Fruit fly (Drosophila melanogaster) whole organism, embryonic: ENCODE measurements around the gene CG14245.

Source experiments
- Aef1 ChIP-seq: fragments of 200-800 bp; sonication (Bioruptor generic); IDR thresholded peaks from 3 replicates; pipeline ENCODE4 v1.3.6; 2022; ENCODE audit warnings: missing biosample characterization, missing genetic modification characterization
- Bgb ChIP-seq: fragments of 200-800 bp; sonication (Bioruptor generic); IDR thresholded peaks from 2 replicates; pipeline ENCODE4 v1.3.6; 2022; ENCODE audit warnings: missing biosample characterization, missing genetic modification characterization; ENCODE audit not compliant: partially characterized antibody
- CG11398 ChIP-seq: fragments of 200-800 bp; sonication (Bioruptor generic); optimal IDR thresholded peaks from 2 replicates; lab custom pipeline; 2016; ENCODE audit warnings: missing biosample characterization, missing genetic modification characterization
- CG11723 ChIP-seq: fragments of 200-800 bp; sonication (Bioruptor generic); optimal IDR thresholded peaks from 2 replicates; lab custom pipeline; 2017; ENCODE audit warnings: missing biosample characterization, mild to moderate bottlenecking, missing genetic modification characterization
- CG12219 ChIP-seq: fragments of 200-800 bp; sonication (Bioruptor generic); optimal IDR thresholded peaks from 3 replicates; lab custom pipeline; 2018; ENCODE audit warnings: missing biosample characterization, mild to moderate bottlenecking, missing genetic modification characterization
- CG13123 ChIP-seq: fragments of 200-800 bp; sonication (Bioruptor generic); optimal IDR thresholded peaks from 2 replicates; lab custom pipeline; 2016; ENCODE audit warnings: missing biosample characterization, missing genetic modification characterization
- CG13296 ChIP-seq: fragments of 200-800 bp; sonication (Bioruptor generic); optimal IDR thresholded peaks from 3 replicates; lab custom pipeline; 2018; ENCODE audit warnings: missing biosample characterization, mild to moderate bottlenecking, missing genetic modification characterization
- CG14050 ChIP-seq: fragments of 200-800 bp; sonication (Bioruptor generic); IDR thresholded peaks from 3 replicates; pipeline ENCODE4 v1.3.6; 2022; ENCODE audit warnings: missing biosample characterization, missing genetic modification characterization
- CG14710 ChIP-seq: fragments of 200-800 bp; sonication (Bioruptor generic); optimal IDR thresholded peaks from 3 replicates; lab custom pipeline; 2019; ENCODE audit warnings: missing biosample characterization, mild to moderate bottlenecking, missing genetic modification characterization, moderate library complexity
- CG15514 ChIP-seq: fragments of 200-800 bp; sonication (Bioruptor generic); optimal IDR thresholded peaks from 3 replicates; lab custom pipeline; 2017; ENCODE audit warnings: missing biosample characterization, missing genetic modification characterization, mild to moderate bottlenecking, moderate library complexity, missing genetic modification reagents
- CG18599 ChIP-seq: fragments of 200-800 bp; sonication (Bioruptor generic); optimal IDR thresholded peaks from 3 replicates; lab custom pipeline; 2017; ENCODE audit warnings: missing biosample characterization, missing genetic modification characterization, mild to moderate bottlenecking, moderate library complexity, missing genetic modification reagents
- CG2875 ChIP-seq: fragments of 200-800 bp; sonication (Bioruptor generic); optimal IDR thresholded peaks from 2 replicates; lab custom pipeline; 2017; ENCODE audit warnings: missing biosample characterization, mild to moderate bottlenecking, missing genetic modification characterization, missing genetic modification reagents
- CG30431 ChIP-seq: fragments of 200-800 bp; sonication (Bioruptor generic); optimal IDR thresholded peaks from 2 replicates; lab custom pipeline; 2017; ENCODE audit warnings: missing biosample characterization, missing genetic modification characterization
- CG31224 ChIP-seq: fragments of 200-800 bp; sonication (Bioruptor generic); IDR thresholded peaks from 2 replicates; pipeline ENCODE4 v1.3.6; 2022; ENCODE audit warnings: missing biosample characterization, missing genetic modification characterization
- CG32767 ChIP-seq: fragments of 200-800 bp; sonication (Bioruptor generic); IDR thresholded peaks from 2 replicates; pipeline ENCODE4 v1.3.6; 2022; ENCODE audit warnings: missing biosample characterization, missing genetic modification characterization
- CG34224 ChIP-seq: fragments of 200-800 bp; sonication (Bioruptor generic); IDR thresholded peaks from 3 replicates; pipeline ENCODE4 v1.3.6; 2022; ENCODE audit warnings: missing biosample characterization, missing genetic modification characterization; ENCODE audit not compliant: partially characterized antibody
- CG34422 ChIP-seq: fragments of 200-800 bp; sonication (Bioruptor generic); IDR thresholded peaks from 3 replicates; pipeline ENCODE4 v1.3.6; 2022; ENCODE audit warnings: missing biosample characterization, missing genetic modification characterization
- CG4617 ChIP-seq: fragments of 200-800 bp; sonication (Bioruptor generic); optimal IDR thresholded peaks from 3 replicates; lab custom pipeline; 2016; ENCODE audit warnings: missing biosample characterization, missing genetic modification characterization, borderline replicate concordance
- CG7357 ChIP-seq: fragments of 200-800 bp; sonication (Bioruptor generic); IDR thresholded peaks from 3 replicates; pipeline ENCODE4 v1.3.6; 2022; ENCODE audit warnings: missing biosample characterization, missing genetic modification characterization
- CG9876 ChIP-seq: fragments of 200-800 bp; sonication (Bioruptor generic); optimal IDR thresholded peaks from 2 replicates; lab custom pipeline; 2016; ENCODE audit warnings: missing biosample characterization, missing genetic modification characterization
- Camta ChIP-seq: fragments of 200-800 bp; sonication (Bioruptor generic); optimal IDR thresholded peaks from 2 replicates; lab custom pipeline; 2016; ENCODE audit warnings: missing biosample characterization, missing genetic modification characterization
- Dek ChIP-seq: fragments of 200-800 bp; sonication (Bioruptor generic); optimal IDR thresholded peaks from 3 replicates; lab custom pipeline; 2019; ENCODE audit warnings: missing biosample characterization, mild to moderate bottlenecking, missing genetic modification characterization, moderate library complexity
- Dfd ChIP-seq, 2 experiments: fragments of >200 bp; optimal IDR thresholded peaks; 2 replicates each; lab custom pipeline; 2017; ENCODE audit warnings: missing biosample characterization in 2 of 2, missing genetic modification characterization in 2 of 2
- Dip2 ChIP-seq: fragments of 200-800 bp; sonication (Bioruptor generic); IDR thresholded peaks from 2 replicates; pipeline ENCODE4 v1.3.6; 2022; ENCODE audit warnings: missing biosample characterization, missing genetic modification characterization
- Dref ChIP-seq: fragments of 200-800 bp; sonication (Bioruptor generic); IDR thresholded peaks from 2 replicates; pipeline ENCODE4 v1.3.6; 2022; ENCODE audit warnings: missing biosample characterization, missing genetic modification characterization
- Lhr ChIP-seq: fragments of 200-800 bp; sonication (Bioruptor generic); optimal IDR thresholded peaks from 3 replicates; lab custom pipeline; 2017; ENCODE audit warnings: mild to moderate bottlenecking, missing biosample characterization, missing genetic modification reagents, missing genetic modification characterization
- MESR4 ChIP-seq: fragments of 200-800 bp; sonication (Bioruptor generic); optimal IDR thresholded peaks from 2 replicates; lab custom pipeline; 2018; ENCODE audit warnings: missing biosample characterization, mild to moderate bottlenecking, missing genetic modification characterization, moderate library complexity
- Med ChIP-seq: fragments of 200-800 bp; sonication (Bioruptor generic); peaks from one replicate; lab custom pipeline; 2016; ENCODE audit warnings: missing biosample characterization, missing genetic modification characterization, mild to moderate bottlenecking, inconsistent platforms, moderate library complexity
- Pdp1 ChIP-seq, 2 experiments: fragments of 200-800 bp; sonication (Bioruptor generic); optimal IDR thresholded peaks; 3 replicates each; lab custom pipeline; 2016; ENCODE audit warnings: missing biosample characterization in 2 of 2, missing genetic modification characterization in 2 of 2, mild to moderate bottlenecking in 1 of 2, moderate library complexity in 1 of 2
- Rx ChIP-seq: fragments of 200-800 bp; sonication (Bioruptor generic); IDR thresholded peaks from 2 replicates; pipeline ENCODE4 v1.3.6; 2022; ENCODE audit warnings: missing biosample characterization, missing genetic modification characterization
- Sry-δ ChIP-seq: fragments of 200-800 bp; sonication (Bioruptor generic); optimal IDR thresholded peaks from 2 replicates; lab custom pipeline; 2016; ENCODE audit warnings: missing biosample characterization, missing genetic modification characterization
- Ssrp ChIP-seq: fragments of 200-800 bp; sonication (Bioruptor generic); optimal IDR thresholded peaks from 2 replicates; lab custom pipeline; 2018; ENCODE audit warnings: missing biosample characterization, mild to moderate bottlenecking, missing genetic modification characterization, moderate library complexity
- YL-1 ChIP-seq: fragments of 200-800 bp; sonication (Bioruptor generic); optimal IDR thresholded peaks from 3 replicates; lab custom pipeline; 2017; ENCODE audit warnings: missing biosample characterization, mild to moderate bottlenecking, missing genetic modification characterization
- al ChIP-seq: fragments of 200-800 bp; sonication (Bioruptor generic); IDR thresholded peaks from 2 replicates; pipeline ENCODE4 v1.3.6; 2022; ENCODE audit warnings: missing biosample characterization, missing genetic modification characterization
- aop ChIP-seq: fragments of 200-800 bp; sonication (Bioruptor generic); IDR thresholded peaks from 2 replicates; pipeline ENCODE4 v1.3.6; 2022; ENCODE audit warnings: missing biosample characterization, missing genetic modification characterization
- az2 ChIP-seq: fragments of 200-800 bp; sonication (Bioruptor generic); optimal IDR thresholded peaks from 3 replicates; lab custom pipeline; 2016; ENCODE audit warnings: missing biosample characterization, missing genetic modification characterization
- bab2 ChIP-seq: fragments of 200-800 bp; sonication (Bioruptor generic); optimal IDR thresholded peaks from 2 replicates; lab custom pipeline; 2016; ENCODE audit warnings: missing biosample characterization, missing genetic modification characterization
- eve ChIP-seq, 2 experiments: fragments of >200 bp; optimal IDR thresholded peaks; 2 replicates each; lab custom pipeline; 2017; ENCODE audit warnings: missing biosample characterization in 2 of 2, missing genetic modification characterization in 2 of 2
- nmo ChIP-seq: fragments of 200-800 bp; sonication (Bioruptor generic); optimal IDR thresholded peaks from 2 replicates; lab custom pipeline; 2018; ENCODE audit warnings: missing biosample characterization, mild to moderate bottlenecking, missing genetic modification characterization, moderate library complexity
- phol ChIP-seq: fragments of 200-800 bp; sonication (Bioruptor generic); optimal IDR thresholded peaks from 3 replicates; lab custom pipeline; 2018; ENCODE audit warnings: missing biosample characterization, mild to moderate bottlenecking, missing genetic modification characterization, moderate library complexity
- psq ChIP-seq: fragments of 200-800 bp; sonication (Bioruptor generic); optimal IDR thresholded peaks from 2 replicates; lab custom pipeline; 2017; ENCODE audit warnings: missing biosample characterization, missing genetic modification characterization
- row ChIP-seq: fragments of 200-800 bp; sonication (Bioruptor generic); IDR thresholded peaks from 3 replicates; pipeline ENCODE4 v1.3.6; 2022; ENCODE audit warnings: missing biosample characterization, missing genetic modification characterization
- sens ChIP-seq: fragments of 200-800 bp; sonication (Bioruptor generic); peaks from one replicate; lab custom pipeline; 2016; ENCODE audit warnings: missing biosample characterization, missing genetic modification characterization
- sna ChIP-seq: fragments of 200-800 bp; sonication (Bioruptor generic); IDR thresholded peaks from 2 replicates; pipeline ENCODE4 v1.3.6; 2022; ENCODE audit warnings: missing biosample characterization, missing genetic modification characterization; ENCODE audit not compliant: partially characterized antibody
- toy ChIP-seq: fragments of 200-800 bp; sonication (Bioruptor generic); IDR thresholded peaks from 2 replicates; pipeline ENCODE4 v1.3.6; 2022; ENCODE audit warnings: missing biosample characterization, missing genetic modification characterization
- unc-4 ChIP-seq: fragments of 200-800 bp; sonication (Bioruptor generic); IDR thresholded peaks from 2 replicates; pipeline ENCODE4 v1.3.6; 2022; ENCODE audit warnings: missing biosample characterization, missing genetic modification characterization; ENCODE audit not compliant: partially characterized antibody
- vnd ChIP-seq: fragments of 200-800 bp; sonication (Bioruptor generic); IDR thresholded peaks from 3 replicates; pipeline ENCODE4 v1.3.6; 2022; ENCODE audit warnings: missing biosample characterization, missing genetic modification characterization; ENCODE audit not compliant: partially characterized antibody
- wek ChIP-seq: fragments of 200-800 bp; sonication (Bioruptor generic); optimal IDR thresholded peaks from 3 replicates; lab custom pipeline; 2018; ENCODE audit warnings: missing biosample characterization, mild to moderate bottlenecking, missing genetic modification characterization, moderate library complexity
- zen2 ChIP-seq: fragments of 200-800 bp; sonication (Bioruptor generic); IDR thresholded peaks from 3 replicates; pipeline ENCODE4 v1.3.6; 2022; ENCODE audit warnings: missing biosample characterization, missing genetic modification characterization; ENCODE audit not compliant: partially characterized antibody
- zf30C ChIP-seq: fragments of 200-800 bp; sonication (Bioruptor generic); optimal IDR thresholded peaks from 3 replicates; lab custom pipeline; 2018; ENCODE audit warnings: missing biosample characterization, mild to moderate bottlenecking, missing genetic modification characterization

CG14245 gene

dm6 chr3R:26724977-26725612 lies 3.4 kb upstream of the CG14245 start, which contains the start of gene CG6420 (continued):
- TF ChIP-seq CG32767 (GFP tag; lab: Robert Waterston, UW) (no peak), CG14710 (tag; lab: Kevin White, UChicago) (peak; percentile 41), Lhr (GFP tag; lab: Kevin White, UChicago) (peak; percentile 62), sens (GFP tag; lab: Kevin White, UChicago) (peak; percentile 72), CG14050 (no peak), unc-4 (peak; percentile 89), vnd (peak; percentile 76), CG15514 (GFP tag; lab: Kevin White, UChicago) (peak; percentile 18), aop (GFP tag; lab: Robert Waterston, UW) (no peak), CG13296 (no peak), Dek (tag; lab: Kevin White, UChicago) (no peak), CG30431 (no peak), toy (GFP tag; lab: Robert Waterston, UW) (no peak), Pdp1 (GFP tag; optimal IDR thresholded peaks at IDR 0.05; lab: Kevin White, UChicago) (peak in 1 of 2 experiments; percentile 51), zf30C (no peak), Dref (GFP tag; lab: Robert Waterston, UW) (peak; percentile 70), Aef1 (GFP tag; lab: Robert Waterston, UW) (no peak), psq (no peak), CG18599 (GFP tag; lab: Kevin White, UChicago) (no peak), CG2875 (GFP tag; lab: Kevin White, UChicago) (no peak), CG13123 (GFP tag; lab: Kevin White, UChicago) (no peak), az2 (GFP tag; lab: Kevin White, UChicago) (no peak), CG11723 (GFP tag; lab: Kevin White, UChicago) (no peak), MESR4 (GFP tag; lab: Kevin White, UChicago) (peak; percentile 91), CG34224 (GFP tag; lab: Robert Waterston, UW) (peak; percentile 83), CG4617 (GFP tag; lab: Kevin White, UChicago) (peak; percentile 78), zen2 (GFP tag; lab: Robert Waterston, UW) (peak; percentile 74), Camta (no peak), Dfd (GFP tag; optimal IDR thresholded peaks at IDR 0.05; lab: Kevin White, UChicago) (no peak), eve (GFP tag; optimal IDR thresholded peaks at IDR 0.05; lab: Kevin White, UChicago) (no peak), nmo (GFP tag; lab: Kevin White, UChicago) (peak; percentile 73), bab2 (GFP tag; lab: Kevin White, UChicago) (no peak), Med (GFP tag; lab: Kevin White, UChicago) (peak; percentile 87), CG12219 (GFP tag; lab: Kevin White, UChicago) (no peak), sna (GFP tag; lab: Robert Waterston, UW) (peak; percentile 82), Sry-δ (GFP tag; lab: Kevin White, UChicago) (peak; percentile 89), al (GFP tag; lab: Robert Waterston, UW) (no peak), CG34422 (GFP tag; lab: Robert Waterston, UW) (no peak), Bgb (GFP tag; lab: Robert Waterston, UW) (peak; percentile 92), CG31224 (GFP tag; lab: Robert Waterston, UW) (no peak), wek (GFP tag; lab: Kevin White, UChicago) (no peak), Dip2 (GFP tag; lab: Robert Waterston, UW) (no peak), phol (tag; lab: Kevin White, UChicago) (peak; percentile 24), row (GFP tag; lab: Robert Waterston, UW) (peak; percentile 54; the same call in 1 of the 3 replicates), Ssrp (no peak), CG7357 (GFP tag; lab: Robert Waterston, UW) (no peak), CG11398 (GFP tag; lab: Kevin White, UChicago) (no peak), Rx (no peak), CG9876 (GFP tag; lab: Kevin White, UChicago) (no peak), YL-1 (peak; percentile 32)
